Worm (Caenorhabditis elegans): ENCODE measurements around the gene scl-18.

scl-18 gene

ce11 chrIV:11710331-11710730 is 43.9 kb downstream of the scl-18 start:
- TF ChIP-seq lim-6 (tag; optimal IDR thresholded peaks at IDR 0.05), result no peak
- no peak for TF ChIP-seq ceh-45 (GFP tag; IDR thresholded peaks at IDR 0.05)
- no peak for TF ChIP-seq ceh-6 (GFP tag; optimal IDR thresholded peaks at IDR 0.05)
- no peak for TF ChIP-seq hlh-6 (tag; optimal IDR thresholded peaks at IDR 0.05)
- TF ChIP-seq ceh-48 (tag; optimal IDR thresholded peaks at IDR 0.05), result no peak
- TF ChIP-seq K02D7.2 (tag; optimal IDR thresholded peaks at IDR 0.05), result no peak
- TF ChIP-seq unc-55 (GFP tag; optimal IDR thresholded peaks at IDR 0.05), result peak; percentile 98
- TF ChIP-seq rnt-1 (tag; optimal IDR thresholded peaks at IDR 0.05), result peak; percentile 2
- no peak for TF ChIP-seq fkh-10 (GFP tag; optimal IDR thresholded peaks at IDR 0.05)
- peak; percentile 30 for TF ChIP-seq nfya-1 (tag; optimal IDR thresholded peaks at IDR 0.05)
- TF ChIP-seq ceh-18 (tag; optimal IDR thresholded peaks at IDR 0.05), result peak; percentile 65

ce11 chrIV:11703685-11704296 is 50.4 kb downstream of the scl-18 start, which contains the start of the genes T22B3.3 and alg-3:
Gene T22B3.3, minus strand, starts transcription at chrIV:11703785.
Gene alg-3, plus strand, starts transcription at chrIV:11704246.
- TF ChIP-seq F13H6.1 (tag; optimal IDR thresholded peaks at IDR 0.05), result no peak
- no peak for TF ChIP-seq gmeb-2 (tag; optimal IDR thresholded peaks at IDR 0.05)
